Worm (Caenorhabditis elegans): ENCODE data around the gene C52B11.5.
"Not testable (repeated sequence)": the region's sequence is repeated elsewhere in the genome, so short reads cannot be mapped to it uniquely, and the experiment has no call there.

ce11 chrX:1233889-1234288 is 38.7 kb upstream of the C52B11.5 start:
- not testable (repeated sequence) for TF ChIP-seq spr-1 (tag; optimal IDR thresholded peaks at IDR 0.05); ces-1 (GFP tag; optimal IDR thresholded peaks at IDR 0.05); lir-3 (tag; optimal IDR thresholded peaks at IDR 0.05); R02D3.7 (tag; optimal IDR thresholded peaks at IDR 0.05); nhr-41 (GFP tag; IDR thresholded peaks at IDR 0.05); tra-1 (GFP tag; IDR thresholded peaks at IDR 0.05)
